Fruit fly (Drosophila melanogaster): ENCODE measurements around the gene Sfp78E.
A peak's percentile ranks its signal among the peaks of the same experiment; 100 is the strongest.

Gene Sfp78E

dm6 chr3L:21700945-21701344 lies 17.1 kb upstream of the Sfp78E start:
- TF ChIP-seq CG14711 (tag; optimal IDR thresholded peaks at IDR 0.05): no peak
- no peak for TF ChIP-seq Clk (GFP tag; optimal IDR thresholded peaks at IDR 0.05)
- TF ChIP-seq tj (GFP tag; optimal IDR thresholded peaks at IDR 0.05): no peak
- no peak for TF ChIP-seq Mnt (GFP tag; optimal IDR thresholded peaks at IDR 0.05)
- TF ChIP-seq CG7045 (GFP tag; optimal IDR thresholded peaks at IDR 0.05): no peak
- TF ChIP-seq toe (GFP tag; optimal IDR thresholded peaks at IDR 0.05): no peak
- TF ChIP-seq CG11617 (GFP tag; optimal IDR thresholded peaks at IDR 0.05): no peak
- TF ChIP-seq ovo (GFP tag; optimal IDR thresholded peaks at IDR 0.05): no peak
- no peak for TF ChIP-seq cic (GFP tag; optimal IDR thresholded peaks at IDR 0.05)
- no peak for TF ChIP-seq CG5204 (GFP tag; optimal IDR thresholded peaks at IDR 0.05)
- no peak for TF ChIP-seq Hr96 (GFP tag; optimal IDR thresholded peaks at IDR 0.05)
- TF ChIP-seq kay (GFP tag; ENCODE audit: borderline replicate concordance): no peak

dm6 chr3L:21700052-21700451 lies 16.2 kb upstream of the Sfp78E start:
- TF ChIP-seq CG11617 (GFP tag; optimal IDR thresholded peaks at IDR 0.05): no peak
- TF ChIP-seq kay (GFP tag; ENCODE audit: borderline replicate concordance): no peak
- no peak for TF ChIP-seq CG14711 (tag; optimal IDR thresholded peaks at IDR 0.05)
- TF ChIP-seq Hr96 (GFP tag; optimal IDR thresholded peaks at IDR 0.05): no peak
- no peak for TF ChIP-seq toe (GFP tag; optimal IDR thresholded peaks at IDR 0.05)
- TF ChIP-seq tj (GFP tag; optimal IDR thresholded peaks at IDR 0.05): no peak
- TF ChIP-seq CG12768 (GFP tag; optimal IDR thresholded peaks at IDR 0.05): no peak
- no peak for TF ChIP-seq CG1620 (GFP tag; optimal IDR thresholded peaks at IDR 0.05)
- TF ChIP-seq Crg-1 (GFP tag; optimal IDR thresholded peaks at IDR 0.05): no peak
- TF ChIP-seq CG7101 (tag; optimal IDR thresholded peaks at IDR 0.05): no peak
- TF ChIP-seq CG7045 (GFP tag; optimal IDR thresholded peaks at IDR 0.05): no peak
- TF ChIP-seq Clk (GFP tag; optimal IDR thresholded peaks at IDR 0.05): no peak
- TF ChIP-seq CG33017 (tag; optimal IDR thresholded peaks at IDR 0.05): no peak
- no peak for TF ChIP-seq cic (GFP tag; optimal IDR thresholded peaks at IDR 0.05)
- TF ChIP-seq bab1 (GFP tag; optimal IDR thresholded peaks at IDR 0.05): no peak

DNA sequence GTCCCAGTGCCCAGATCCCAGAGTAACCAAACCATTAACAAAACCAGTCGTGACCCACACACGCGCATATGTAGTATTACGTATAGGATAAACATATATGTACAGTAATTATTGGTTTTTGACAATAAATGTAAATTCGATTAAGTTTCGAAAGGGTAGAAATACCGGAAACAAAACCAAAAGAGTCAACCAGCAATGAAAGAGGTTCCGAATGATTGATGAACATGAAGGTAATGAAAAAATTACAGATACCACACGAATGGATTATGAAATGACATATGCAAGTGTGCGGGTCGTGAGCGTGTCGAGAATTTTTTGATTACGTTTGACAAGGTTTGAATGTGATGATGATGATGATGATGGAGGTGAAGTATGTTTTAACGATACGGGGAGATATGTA lies 10.8 kb upstream of the Sfp78E start:
- TF ChIP-seq Mnt (GFP tag; optimal IDR thresholded peaks at IDR 0.05) (no peak), Crg-1 (GFP tag; optimal IDR thresholded peaks at IDR 0.05) (no peak), cic (GFP tag; optimal IDR thresholded peaks at IDR 0.05) (no peak), cnc (optimal IDR thresholded peaks at IDR 0.05) (no peak), CG1620 (GFP tag; optimal IDR thresholded peaks at IDR 0.05) (no peak)

DNA sequence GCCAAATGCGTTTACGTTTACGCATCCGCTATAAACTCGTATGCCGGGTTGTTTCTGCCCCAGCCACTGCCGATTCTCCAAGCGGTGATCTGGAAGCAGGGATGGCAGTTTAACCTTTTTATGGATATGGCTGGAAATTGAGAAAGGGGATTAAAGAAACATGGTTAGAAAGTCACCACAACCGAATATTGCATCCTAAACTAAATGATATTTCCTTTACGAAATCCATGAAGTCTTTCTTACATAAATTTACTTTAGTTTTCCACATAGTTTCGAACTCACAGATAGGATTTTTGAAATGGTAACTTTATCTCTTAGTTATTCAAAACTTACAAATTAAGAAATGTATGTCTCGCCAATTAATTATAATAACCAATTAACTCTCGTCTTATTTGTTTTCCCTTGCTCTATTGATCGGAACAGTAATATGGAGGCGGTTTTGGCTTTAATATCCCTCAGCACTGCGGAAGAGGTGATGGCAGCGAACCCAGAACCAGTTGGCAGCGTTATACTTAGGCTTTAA lies 4.8 kb upstream of the Sfp78E start:
- TF ChIP-seq CG33017 (tag; optimal IDR thresholded peaks at IDR 0.05): no peak
- no peak for TF ChIP-seq pad (GFP tag; optimal IDR thresholded peaks at IDR 0.05)
- TF ChIP-seq CG14711 (tag; optimal IDR thresholded peaks at IDR 0.05): no peak
- TF ChIP-seq Hr96 (GFP tag; optimal IDR thresholded peaks at IDR 0.05): no peak

DNA sequence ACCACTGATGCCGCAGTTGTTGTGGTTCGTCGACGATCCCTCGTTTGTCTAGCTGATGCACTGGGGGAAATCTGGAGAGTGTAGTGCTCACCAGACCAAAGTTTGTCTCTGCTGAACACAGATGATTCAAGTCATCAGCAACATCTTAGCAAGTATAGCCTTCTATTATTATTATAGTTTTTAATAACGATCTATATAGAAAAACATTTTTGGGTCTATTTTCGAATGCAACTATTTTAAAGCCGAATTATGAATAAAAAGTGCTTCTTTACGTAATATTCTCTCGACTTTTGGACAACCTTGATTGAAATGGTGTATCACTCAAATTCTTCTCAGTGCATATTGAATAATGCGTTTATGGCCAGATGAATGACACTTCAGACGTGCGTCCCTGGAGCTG lies 1.9 kb upstream of the Sfp78E start:
- TF ChIP-seq CG7045 (GFP tag; optimal IDR thresholded peaks at IDR 0.05) (no peak), Clk (GFP tag; optimal IDR thresholded peaks at IDR 0.05) (no peak), CG14711 (tag; optimal IDR thresholded peaks at IDR 0.05) (no peak), ovo (GFP tag; optimal IDR thresholded peaks at IDR 0.05) (no peak), tj (GFP tag; optimal IDR thresholded peaks at IDR 0.05) (no peak), CG33017 (tag; optimal IDR thresholded peaks at IDR 0.05) (no peak), bab1 (GFP tag; optimal IDR thresholded peaks at IDR 0.05) (no peak)

- TF ChIP-seq toe (GFP tag; optimal IDR thresholded peaks at IDR 0.05) (peak; percentile 82), CG33017 (tag; optimal IDR thresholded peaks at IDR 0.05) (peak; percentile 17), CG7045 (GFP tag; optimal IDR thresholded peaks at IDR 0.05) (peak; percentile 48), pad (GFP tag; optimal IDR thresholded peaks at IDR 0.05) (peak; percentile 28), CG12768 (GFP tag; optimal IDR thresholded peaks at IDR 0.05) (peak; percentile 51), bab1 (GFP tag; optimal IDR thresholded peaks at IDR 0.05) (peak; percentile 79), Crg-1 (GFP tag; optimal IDR thresholded peaks at IDR 0.05) (peak; percentile 41), CG11617 (GFP tag; optimal IDR thresholded peaks at IDR 0.05) (peak; percentile 66), kay (GFP tag; ENCODE audit: borderline replicate concordance) (peak; percentile 62), ovo (GFP tag; optimal IDR thresholded peaks at IDR 0.05) (no peak), CG5204 (GFP tag; optimal IDR thresholded peaks at IDR 0.05) (peak; percentile 63), Mnt (GFP tag; optimal IDR thresholded peaks at IDR 0.05) (peak; percentile 6), CG7101 (tag; optimal IDR thresholded peaks at IDR 0.05) (peak; percentile 52), Hr96 (GFP tag; optimal IDR thresholded peaks at IDR 0.05) (peak; percentile 66), CG14711 (tag; optimal IDR thresholded peaks at IDR 0.05) (peak; percentile 53), CG1620 (GFP tag; optimal IDR thresholded peaks at IDR 0.05) (peak; percentile 64), cic (GFP tag; optimal IDR thresholded peaks at IDR 0.05) (no peak), tj (GFP tag; optimal IDR thresholded peaks at IDR 0.05) (no peak), Clk (GFP tag; optimal IDR thresholded peaks at IDR 0.05) (no peak), cnc (optimal IDR thresholded peaks at IDR 0.05) (no peak)
Observed at dm6 chr3L:21679687-21680086, 4.2 kb downstream of the Sfp78E start, which contains the start of the genes Als2 and CG11248. Gene Als2, minus strand, starts transcription at chr3L:21679755. Gene CG11248, plus strand, starts transcription at chr3L:21680050.

dm6 chr3L:21671839-21672238 lies 12.0 kb downstream of the Sfp78E start, which contains the start of gene CG11249:
Gene CG11249, plus strand, starts transcription at chr3L:21672139.
- no peak for TF ChIP-seq Crg-1 (GFP tag; optimal IDR thresholded peaks at IDR 0.05)
- TF ChIP-seq cnc (optimal IDR thresholded peaks at IDR 0.05): no peak
- no peak for TF ChIP-seq toe (GFP tag; optimal IDR thresholded peaks at IDR 0.05)
- TF ChIP-seq CG14711 (tag; optimal IDR thresholded peaks at IDR 0.05): no peak
- no peak for TF ChIP-seq cic (GFP tag; optimal IDR thresholded peaks at IDR 0.05)
- no peak for TF ChIP-seq Hr96 (GFP tag; optimal IDR thresholded peaks at IDR 0.05)
- TF ChIP-seq Clk (GFP tag; optimal IDR thresholded peaks at IDR 0.05): no peak
- no peak for TF ChIP-seq CG12768 (GFP tag; optimal IDR thresholded peaks at IDR 0.05)
- no peak for TF ChIP-seq ovo (GFP tag; optimal IDR thresholded peaks at IDR 0.05)
- no peak for TF ChIP-seq tj (GFP tag; optimal IDR thresholded peaks at IDR 0.05)
- no peak for TF ChIP-seq CG5204 (GFP tag; optimal IDR thresholded peaks at IDR 0.05)
- no peak for TF ChIP-seq Mnt (GFP tag; optimal IDR thresholded peaks at IDR 0.05)
- TF ChIP-seq CG7045 (GFP tag; optimal IDR thresholded peaks at IDR 0.05): no peak
- TF ChIP-seq CG33017 (tag; optimal IDR thresholded peaks at IDR 0.05): no peak
- TF ChIP-seq CG1620 (GFP tag; optimal IDR thresholded peaks at IDR 0.05): no peak
- no peak for TF ChIP-seq CG11617 (GFP tag; optimal IDR thresholded peaks at IDR 0.05)

Data from whole organism, adult.